Fruit fly (Drosophila melanogaster) whole organism, embryonic: ENCODE measurements around the gene JMJD5.

Experiments
- CG10147 ChIP-seq: fragments of 200-800 bp; sonication (Bioruptor generic); optimal IDR thresholded peaks from 2 replicates; lab custom pipeline; 2019; ENCODE audit warnings: missing biosample characterization, mild to moderate bottlenecking, missing genetic modification characterization, moderate library complexity
- CG10209 ChIP-seq: fragments of 200-800 bp; sonication (Bioruptor generic); optimal IDR thresholded peaks from 3 replicates; lab custom pipeline; 2017; ENCODE audit warnings: missing biosample characterization, mild to moderate bottlenecking, missing genetic modification characterization, missing genetic modification reagents
- CG11695 ChIP-seq: fragments of 200-800 bp; sonication (Bioruptor generic); IDR thresholded peaks from 3 replicates; pipeline ENCODE4 v1.3.6; 2022; ENCODE audit warnings: missing biosample characterization, missing genetic modification characterization
- CG15601 ChIP-seq: fragments of 200-800 bp; sonication (Bioruptor generic); optimal IDR thresholded peaks from 3 replicates; lab custom pipeline; 2019; ENCODE audit warnings: missing biosample characterization, mild to moderate bottlenecking, missing genetic modification characterization, moderate library complexity
- CG1602 ChIP-seq: fragments of 200-800 bp; sonication (Bioruptor generic); optimal IDR thresholded peaks from 3 replicates; lab custom pipeline; 2016; ENCODE audit warnings: missing biosample characterization, missing genetic modification characterization
- CG17359 ChIP-seq: fragments of 200-800 bp; sonication (Bioruptor generic); optimal IDR thresholded peaks from 3 replicates; lab custom pipeline; 2018; ENCODE audit warnings: missing biosample characterization, mild to moderate bottlenecking, missing genetic modification characterization, moderate library complexity
- CG17912 ChIP-seq: fragments of 200-800 bp; sonication (Bioruptor generic); optimal IDR thresholded peaks from 2 replicates; lab custom pipeline; 2018; ENCODE audit warnings: missing biosample characterization, mild to moderate bottlenecking, missing genetic modification characterization
- CG32532 ChIP-seq: fragments of 200-800 bp; sonication (Bioruptor generic); IDR thresholded peaks from 2 replicates; pipeline ENCODE4 v1.3.6; 2022; ENCODE audit warnings: missing biosample characterization, missing genetic modification characterization
- CG3281 ChIP-seq: fragments of 200-800 bp; sonication (Bioruptor generic); optimal IDR thresholded peaks from 3 replicates; lab custom pipeline; 2017; ENCODE audit warnings: missing biosample characterization, mild to moderate bottlenecking, missing genetic modification characterization
- CG43689 ChIP-seq: fragments of 200-800 bp; sonication (Bioruptor generic); IDR thresholded peaks from 2 replicates; pipeline ENCODE4 v1.3.6; 2022; ENCODE audit warnings: missing biosample characterization, missing genetic modification characterization
- CG4404 ChIP-seq: fragments of 200-800 bp; sonication (Bioruptor generic); IDR thresholded peaks from 2 replicates; pipeline ENCODE4 v1.3.6; 2022; ENCODE audit warnings: missing biosample characterization, missing genetic modification characterization
- CG4707 ChIP-seq: fragments of 200-800 bp; sonication (Bioruptor generic); optimal IDR thresholded peaks from 2 replicates; lab custom pipeline; 2018; ENCODE audit warnings: missing biosample characterization, mild to moderate bottlenecking, missing genetic modification characterization, moderate library complexity
- CG4730 ChIP-seq: fragments of 200-800 bp; sonication (Bioruptor generic); IDR thresholded peaks from 2 replicates; pipeline ENCODE4 v1.3.6; 2022; ENCODE audit warnings: missing biosample characterization, missing genetic modification characterization
- CG6854 ChIP-seq: fragments of 200-800 bp; sonication (Bioruptor generic); optimal IDR thresholded peaks from 3 replicates; lab custom pipeline; 2017; ENCODE audit warnings: missing biosample characterization, mild to moderate bottlenecking, missing genetic modification characterization
- CG7786 ChIP-seq: fragments of 200-800 bp; sonication (Bioruptor generic); optimal IDR thresholded peaks from 2 replicates; lab custom pipeline; 2016; ENCODE audit warnings: missing biosample characterization, missing genetic modification characterization
- CG8359 ChIP-seq: fragments of 200-800 bp; sonication (Bioruptor generic); optimal IDR thresholded peaks from 2 replicates; lab custom pipeline; 2017; ENCODE audit warnings: missing biosample characterization, mild to moderate bottlenecking, missing genetic modification characterization, borderline replicate concordance
- CG8765 ChIP-seq: fragments of 200-800 bp; sonication (Bioruptor generic); IDR thresholded peaks from 2 replicates; pipeline ENCODE4 v1.3.6; 2022; ENCODE audit warnings: missing biosample characterization, missing genetic modification characterization
- CG9215 ChIP-seq: fragments of 200-800 bp; sonication (Bioruptor generic); IDR thresholded peaks from 2 replicates; pipeline ENCODE4 v1.3.6; 2022; ENCODE audit warnings: missing biosample characterization, missing genetic modification characterization
- Camta ChIP-seq: fragments of 200-800 bp; sonication (Bioruptor generic); optimal IDR thresholded peaks from 2 replicates; lab custom pipeline; 2016; ENCODE audit warnings: missing biosample characterization, missing genetic modification characterization
- Eip74EF ChIP-seq, 2 experiments: fragments of 200-800 bp in 1 of 2; fragments of >200 bp in 1 of 2; sonication (Bioruptor generic) in 1 of 2; optimal IDR thresholded peaks; 2 replicates each; lab custom pipeline; 2017 to 2019; ENCODE audit warnings: missing biosample characterization in 2 of 2, missing genetic modification characterization in 2 of 2, mild to moderate bottlenecking in 1 of 2, moderate library complexity in 1 of 2
- HHEX ChIP-seq: fragments of 200-800 bp; sonication (Bioruptor generic); optimal IDR thresholded peaks from 3 replicates; lab custom pipeline; 2017; ENCODE audit warnings: missing biosample characterization, mild to moderate bottlenecking, missing genetic modification characterization, missing genetic modification reagents
- MBD-R2 ChIP-seq: fragments of 200-800 bp; sonication (Bioruptor generic); IDR thresholded peaks from 2 replicates; pipeline ENCODE4 v1.3.6; 2022; ENCODE audit warnings: missing biosample characterization, missing genetic modification characterization
- Med ChIP-seq: fragments of 200-800 bp; sonication (Bioruptor generic); peaks from one replicate; lab custom pipeline; 2016; ENCODE audit warnings: missing biosample characterization, missing genetic modification characterization, mild to moderate bottlenecking, inconsistent platforms, moderate library complexity
- Neu2 ChIP-seq: fragments of 200-800 bp; sonication (Bioruptor generic); optimal IDR thresholded peaks from 3 replicates; lab custom pipeline; 2016; ENCODE audit warnings: missing biosample characterization, missing genetic modification characterization, borderline replicate concordance
- Oaz ChIP-seq: fragments of 200-800 bp; sonication (Bioruptor generic); IDR thresholded peaks from 2 replicates; pipeline ENCODE4 v1.3.6; 2022; ENCODE audit warnings: missing biosample characterization, missing genetic modification characterization
- Pdp1 ChIP-seq, 2 experiments: fragments of 200-800 bp; sonication (Bioruptor generic); optimal IDR thresholded peaks; 3 replicates each; lab custom pipeline; 2016; ENCODE audit warnings: missing biosample characterization in 2 of 2, missing genetic modification characterization in 2 of 2, mild to moderate bottlenecking in 1 of 2, moderate library complexity in 1 of 2
- Rx ChIP-seq: fragments of 200-800 bp; sonication (Bioruptor generic); IDR thresholded peaks from 2 replicates; pipeline ENCODE4 v1.3.6; 2022; ENCODE audit warnings: missing biosample characterization, missing genetic modification characterization
- Stat92E ChIP-seq, 3 experiments: fragments of >200 bp in 2 of 3; fragments of 200-800 bp in 1 of 3; sonication (Bioruptor generic) in 1 of 3; optimal IDR thresholded peaks; 2 replicates each; lab custom pipeline; 2017 to 2019; ENCODE audit warnings: missing biosample characterization in 3 of 3, missing genetic modification characterization in 3 of 3, mild to moderate bottlenecking in 1 of 3, moderate library complexity in 1 of 3
- Tbp ChIP-seq: fragments of >200 bp; optimal IDR thresholded peaks from 2 replicates; lab custom pipeline; 2018; ENCODE audit warnings: missing biosample characterization, missing genetic modification characterization
- az2 ChIP-seq: fragments of 200-800 bp; sonication (Bioruptor generic); optimal IDR thresholded peaks from 3 replicates; lab custom pipeline; 2016; ENCODE audit warnings: missing biosample characterization, missing genetic modification characterization
- br ChIP-seq: fragments of >200 bp; optimal IDR thresholded peaks from 2 replicates; lab custom pipeline; 2017
- chinmo ChIP-seq: fragments of 200-800 bp; sonication (Bioruptor generic); IDR thresholded peaks from 4 replicates; pipeline ENCODE4 v1.3.6; 2022; ENCODE audit warnings: missing biosample characterization, missing genetic modification characterization; ENCODE audit not compliant: partially characterized antibody
- chn ChIP-seq: fragments of 200-800 bp; sonication (Bioruptor generic); optimal IDR thresholded peaks from 2 replicates; lab custom pipeline; 2016; ENCODE audit warnings: missing biosample characterization, missing genetic modification characterization
- ci ChIP-seq: fragments of 200-800 bp; sonication (Bioruptor generic); IDR thresholded peaks from 3 replicates; pipeline ENCODE4 v1.3.6; 2022; ENCODE audit warnings: missing biosample characterization, missing genetic modification characterization
- corto ChIP-seq: fragments of 200-800 bp; sonication (Bioruptor generic); optimal IDR thresholded peaks from 2 replicates; lab custom pipeline; 2016; ENCODE audit warnings: missing biosample characterization, mild to moderate bottlenecking, missing genetic modification characterization, moderate library complexity
- ewg ChIP-seq: fragments of 200-800 bp; sonication (Bioruptor generic); optimal IDR thresholded peaks from 3 replicates; lab custom pipeline; 2017; ENCODE audit warnings: mild to moderate bottlenecking, missing biosample characterization, missing genetic modification reagents, missing genetic modification characterization
- gem ChIP-seq: fragments of 200-800 bp; sonication (Bioruptor generic); optimal IDR thresholded peaks from 2 replicates; lab custom pipeline; 2019; ENCODE audit warnings: missing biosample characterization, mild to moderate bottlenecking, missing genetic modification characterization, moderate library complexity
- hth ChIP-seq: fragments of >200 bp; optimal IDR thresholded peaks from 2 replicates; lab custom pipeline; 2017; ENCODE audit warnings: inconsistent platforms
- jumu ChIP-seq: fragments of 200-800 bp; sonication (Bioruptor generic); optimal IDR thresholded peaks from 3 replicates; lab custom pipeline; 2016; ENCODE audit warnings: missing biosample characterization, missing genetic modification characterization
- kah ChIP-seq: fragments of 200-800 bp; sonication (Bioruptor generic); optimal IDR thresholded peaks from 2 replicates; lab custom pipeline; 2018; ENCODE audit warnings: missing biosample characterization, mild to moderate bottlenecking, missing genetic modification characterization
- knrl ChIP-seq: fragments of 200-800 bp; sonication (Bioruptor generic); IDR thresholded peaks from 3 replicates; pipeline ENCODE4 v1.3.6; 2022; ENCODE audit warnings: missing biosample characterization, missing genetic modification characterization; ENCODE audit not compliant: partially characterized antibody
- mld ChIP-seq: fragments of 200-800 bp; sonication (Bioruptor generic); IDR thresholded peaks from 3 replicates; pipeline ENCODE4 v1.3.6; 2022; ENCODE audit warnings: missing biosample characterization, missing genetic modification characterization; ENCODE audit not compliant: partially characterized antibody
- nerfin-2 ChIP-seq: fragments of 200-800 bp; sonication (Bioruptor generic); IDR thresholded peaks from 2 replicates; pipeline ENCODE4 v1.3.6; 2022; ENCODE audit warnings: missing biosample characterization, missing genetic modification characterization; ENCODE audit not compliant: partially characterized antibody
- nmo ChIP-seq: fragments of 200-800 bp; sonication (Bioruptor generic); optimal IDR thresholded peaks from 2 replicates; lab custom pipeline; 2018; ENCODE audit warnings: missing biosample characterization, mild to moderate bottlenecking, missing genetic modification characterization, moderate library complexity
- odd ChIP-seq: fragments of 200-800 bp; sonication (Bioruptor generic); optimal IDR thresholded peaks from 2 replicates; lab custom pipeline; 2017; ENCODE audit warnings: missing biosample characterization, mild to moderate bottlenecking, missing genetic modification characterization
- p53 ChIP-seq: fragments of 200-800 bp; sonication (Bioruptor generic); optimal IDR thresholded peaks from 2 replicates; lab custom pipeline; 2016; ENCODE audit warnings: missing biosample characterization, missing genetic modification characterization
- pros ChIP-seq: fragments of 200-800 bp; sonication (Bioruptor generic); optimal IDR thresholded peaks from 3 replicates; lab custom pipeline; 2019; ENCODE audit warnings: missing biosample characterization, mild to moderate bottlenecking, missing genetic modification characterization, moderate library complexity
- ranshi ChIP-seq: fragments of 200-800 bp; sonication (Bioruptor generic); IDR thresholded peaks from 2 replicates; pipeline ENCODE4 v1.3.6; 2022; ENCODE audit warnings: missing biosample characterization, missing genetic modification characterization
- zen2 ChIP-seq: fragments of 200-800 bp; sonication (Bioruptor generic); IDR thresholded peaks from 3 replicates; pipeline ENCODE4 v1.3.6; 2022; ENCODE audit warnings: missing biosample characterization, missing genetic modification characterization; ENCODE audit not compliant: partially characterized antibody

The JMJD5 gene

DNA sequence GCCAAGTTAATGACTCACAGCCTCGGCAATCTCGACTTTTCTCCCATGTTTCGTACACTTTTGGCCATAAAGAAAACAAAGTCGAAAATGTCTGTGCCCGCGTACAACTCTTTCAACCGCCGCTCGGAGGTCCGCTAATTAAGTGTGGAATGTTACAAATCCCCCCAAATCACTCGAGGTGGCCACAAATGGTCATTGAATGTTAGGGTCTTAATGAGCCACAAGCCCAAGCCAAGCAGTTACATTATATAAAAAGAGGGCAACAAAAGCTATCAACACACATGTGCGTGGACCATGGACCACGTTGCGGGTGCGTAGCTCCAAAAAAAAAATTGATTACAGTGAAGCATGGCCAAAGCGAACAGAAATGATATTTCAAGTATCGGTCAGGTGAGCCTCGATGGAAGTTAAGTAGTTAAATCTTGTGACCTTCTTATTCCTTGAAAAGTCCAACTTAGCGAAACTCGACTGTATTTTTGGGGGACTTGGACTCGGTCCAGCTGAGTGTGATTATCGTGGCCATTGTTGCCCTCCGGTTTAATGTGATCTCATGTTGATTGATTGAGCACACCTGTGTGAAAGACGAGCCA lies 21.8 kb downstream of the JMJD5 start (continued):
- TF ChIP-seq Stat92E (GFP tag; optimal IDR thresholded peaks at IDR 0.05; lab: Kevin White, UChicago) (no peak), MBD-R2 (GFP tag; lab: Robert Waterston, UW) (peak; percentile 71), CG4707 (GFP tag; lab: Kevin White, UChicago) (peak; percentile 78), Tbp (GFP tag; lab: Kevin White, UChicago) (no peak), nerfin-2 (GFP tag; lab: Robert Waterston, UW) (no peak), kah (GFP tag; lab: Kevin White, UChicago) (peak; percentile 76), Rx (GFP tag; lab: Robert Waterston, UW) (peak; percentile 92), zen2 (GFP tag; lab: Robert Waterston, UW) (no peak), CG9215 (peak; percentile 80), p53 (GFP tag; lab: Kevin White, UChicago) (peak; percentile 67), CG8359 (peak; percentile 57), chn (GFP tag; lab: Kevin White, UChicago) (peak; percentile 87), az2 (GFP tag; lab: Kevin White, UChicago) (peak; percentile 92), CG32532 (GFP tag; lab: Robert Waterston, UW) (peak; percentile 95), chinmo (GFP tag; lab: Robert Waterston, UW) (peak; percentile 51; the same call in 1 of the 4 replicates), CG7786 (peak; percentile 80), CG3281 (GFP tag; lab: Kevin White, UChicago) (peak; percentile 80), CG4730 (GFP tag; lab: Robert Waterston, UW) (peak; percentile 91), jumu (peak; percentile 88), Neu2 (no peak), CG43689 (peak; percentile 92), CG17359 (tag; lab: Kevin White, UChicago) (peak; percentile 92), CG11695 (peak; percentile 88), CG4404 (GFP tag; lab: Robert Waterston, UW) (peak; percentile 66), nmo (GFP tag; lab: Kevin White, UChicago) (peak; percentile 83), gem (tag; lab: Kevin White, UChicago) (peak; percentile 88), CG10209 (GFP tag; lab: Kevin White, UChicago) (peak; percentile 79), ewg (GFP tag; lab: Kevin White, UChicago) (peak; percentile 78), br (lab: Kevin White, UChicago) (no peak), hth (lab: Kevin White, UChicago) (no peak), knrl (GFP tag; lab: Robert Waterston, UW) (no peak), CG6854 (GFP tag; lab: Kevin White, UChicago) (peak; percentile 57), Pdp1 (GFP tag; optimal IDR thresholded peaks at IDR 0.05; lab: Kevin White, UChicago) (peak; percentile 86 to 90), Camta (GFP tag; lab: Kevin White, UChicago) (peak; percentile 84), pros (GFP tag; lab: Kevin White, UChicago) (peak; percentile 3), CG1602 (peak; percentile 78), HHEX (GFP tag; lab: Kevin White, UChicago) (peak; percentile 88), corto (no peak), ci (GFP tag; lab: Robert Waterston, UW) (peak; percentile 98), Oaz (GFP tag; lab: Robert Waterston, UW) (peak; percentile 88), Med (GFP tag; lab: Kevin White, UChicago) (peak; percentile 99), CG8765 (GFP tag; lab: Robert Waterston, UW) (peak; percentile 49), mld (GFP tag; lab: Robert Waterston, UW) (no peak), CG10147 (GFP tag; lab: Kevin White, UChicago) (peak; percentile 69), CG17912 (GFP tag; lab: Kevin White, UChicago) (peak; percentile 67), Eip74EF (GFP tag; optimal IDR thresholded peaks at IDR 0.05; lab: Kevin White, UChicago) (peak in 1 of 2 experiments; percentile 77), CG15601 (tag; lab: Kevin White, UChicago) (peak; percentile 83), ranshi (GFP tag; lab: Robert Waterston, UW) (peak; percentile 94), odd (GFP tag; lab: Kevin White, UChicago) (peak; percentile 72)
